Worm (Caenorhabditis elegans): Measurements from ENCODE around the gene F08F1.9.

F08F1.9 gene

DNA sequence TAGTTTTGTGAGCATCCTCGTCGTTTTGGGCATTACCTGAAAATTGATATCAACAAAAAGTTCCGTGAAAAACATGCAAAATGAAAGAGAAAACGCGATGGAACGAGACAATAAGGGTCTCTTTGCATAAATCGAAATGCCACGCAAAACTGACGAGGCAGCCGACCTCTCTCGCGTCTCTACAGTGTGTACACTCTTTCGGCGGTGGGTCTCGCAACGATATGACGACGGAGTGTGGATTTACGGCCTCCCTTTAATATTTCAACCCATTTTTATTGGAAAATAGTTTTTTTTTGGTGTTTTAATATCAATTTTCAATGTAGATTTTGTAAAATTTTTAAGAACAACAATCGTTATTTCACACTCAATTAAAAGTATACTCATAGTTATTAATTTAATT is 11.4 kb upstream of the F08F1.9 start, which contains the start of gene tag-123 (continued):
- peak; percentile 45 to 77 for TF ChIP-seq lsy-2 (tag; optimal IDR thresholded peaks at IDR 0.05)
- TF ChIP-seq rnt-1 (tag; optimal IDR thresholded peaks at IDR 0.05), result peak; percentile 48
- TF ChIP-seq elt-3 (tag; optimal IDR thresholded peaks at IDR 0.05), result peak in 1 of 6 experiments; percentile 16
- TF ChIP-seq alr-1 (tag; optimal IDR thresholded peaks at IDR 0.05; ENCODE audit: borderline replicate concordance), result no peak
- peak; percentile 28 for TF ChIP-seq fkh-8 (tag; optimal IDR thresholded peaks at IDR 0.05)
- TF ChIP-seq nhr-19 (GFP tag; conservative IDR thresholded peaks at IDR 0.05), result peak; percentile 47
- TF ChIP-seq nhr-90 (tag; optimal IDR thresholded peaks at IDR 0.05; ENCODE audit: poor library complexity), result peak; percentile 45
- TF ChIP-seq xbp-1 (tag; optimal IDR thresholded peaks at IDR 0.05), result peak; percentile 69
- peak in 1 of 2 experiments; percentile 44 for TF ChIP-seq mdl-1 (tag; optimal IDR thresholded peaks at IDR 0.05)
- peak; percentile 70 for TF ChIP-seq snu-23 (GFP tag; optimal IDR thresholded peaks at IDR 0.05)
- TF ChIP-seq efl-1 (optimal IDR thresholded peaks at IDR 0.05), result peak; percentile 47 to 61
- TF ChIP-seq efl-1 (GFP tag; optimal IDR thresholded peaks at IDR 0.05 in 1 of 2), result peak; percentile 30 to 91
- peak; percentile 68 for TF ChIP-seq blmp-1 (tag; optimal IDR thresholded peaks at IDR 0.05)
- no peak for TF ChIP-seq ztf-4 (tag; optimal IDR thresholded peaks at IDR 0.05)
- no peak for TF ChIP-seq egl-27 (tag; optimal IDR thresholded peaks at IDR 0.05)
- TF ChIP-seq nhr-85 (tag), result peak; percentile 74

- TF ChIP-seq fkh-10 (GFP tag; optimal IDR thresholded peaks at IDR 0.05), result no peak
- no peak for TF ChIP-seq tlp-1 (tag; optimal IDR thresholded peaks at IDR 0.05)
- no peak for TF ChIP-seq F16B12.6 (tag; optimal IDR thresholded peaks at IDR 0.05)
- TF ChIP-seq alr-1 (tag; optimal IDR thresholded peaks at IDR 0.05; ENCODE audit: borderline replicate concordance), result peak; percentile 77
These were observed 10.9 kb upstream of the F08F1.9 start for ce11 chrX:8421594-8421993.

DNA sequence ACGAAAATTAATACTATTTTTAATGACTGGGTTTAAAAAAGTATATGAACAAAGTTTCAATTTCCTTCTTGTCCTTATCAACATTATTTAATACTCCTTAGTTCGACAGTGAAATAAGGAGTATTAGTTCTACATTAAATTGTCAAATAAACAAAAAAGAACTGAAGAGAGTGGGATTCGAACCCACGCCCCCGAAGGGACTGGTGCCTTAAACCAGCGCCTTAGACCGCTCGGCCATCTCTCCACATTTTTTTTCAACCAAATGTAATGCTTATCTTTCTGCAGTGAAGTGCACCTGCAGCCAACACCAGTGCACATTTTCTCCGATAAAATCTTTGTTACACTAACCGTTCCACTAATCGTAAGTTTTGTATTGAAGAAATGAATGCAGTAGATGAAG is 8.6 kb upstream of the F08F1.9 start:
- peak; percentile 10 for TF ChIP-seq nhr-20 (tag; optimal IDR thresholded peaks at IDR 0.05)
- no peak for TF ChIP-seq alr-1 (tag; optimal IDR thresholded peaks at IDR 0.05; ENCODE audit: borderline replicate concordance)
- no peak for TF ChIP-seq ceh-63 (GFP tag; optimal IDR thresholded peaks at IDR 0.05)
- no peak for TF ChIP-seq fkh-10 (GFP tag; optimal IDR thresholded peaks at IDR 0.05)
- TF ChIP-seq hlh-17 (GFP tag; optimal IDR thresholded peaks at IDR 0.05; ENCODE audit: borderline replicate concordance), result no peak
- peak; percentile 17 for TF ChIP-seq lir-3 (tag; optimal IDR thresholded peaks at IDR 0.05; ENCODE audit: poor library complexity)
- TF ChIP-seq nhr-76 (tag; optimal IDR thresholded peaks at IDR 0.05), result no peak
- TF ChIP-seq lin-35 (GFP tag; optimal IDR thresholded peaks at IDR 0.05), result peak in 1 of 2 experiments; percentile 26
- no peak for TF ChIP-seq fkh-4 (tag; optimal IDR thresholded peaks at IDR 0.05; ENCODE audit: borderline replicate concordance)
- TF ChIP-seq blmp-1 (tag; optimal IDR thresholded peaks at IDR 0.05), result no peak
- no peak for TF ChIP-seq sox-4 (tag; optimal IDR thresholded peaks at IDR 0.05)
- peak; percentile 7 for TF ChIP-seq rnt-1 (tag; optimal IDR thresholded peaks at IDR 0.05)
- no peak for TF ChIP-seq aha-1 (tag; optimal IDR thresholded peaks at IDR 0.05)
- TF ChIP-seq lin-14 (GFP tag; optimal IDR thresholded peaks at IDR 0.05), result no peak
- TF ChIP-seq unc-86 (tag; optimal IDR thresholded peaks at IDR 0.05), result no peak
- no peak for TF ChIP-seq egl-13 (tag; optimal IDR thresholded peaks at IDR 0.05)
- TF ChIP-seq nhr-71 (tag; optimal IDR thresholded peaks at IDR 0.05), result peak; percentile 2
- peak; percentile 62 for TF ChIP-seq nhr-85 (tag)
- TF ChIP-seq nhr-84 (tag; optimal IDR thresholded peaks at IDR 0.05), result no peak

- TF ChIP-seq unc-86 (tag; optimal IDR thresholded peaks at IDR 0.05), result no peak
- no peak for TF ChIP-seq sup-37 (GFP tag; optimal IDR thresholded peaks at IDR 0.05)
- TF ChIP-seq blmp-1 (tag; optimal IDR thresholded peaks at IDR 0.05), result peak; percentile 56
- no peak for TF ChIP-seq nhr-19 (GFP tag; conservative IDR thresholded peaks at IDR 0.05)
These were observed 7.7 kb upstream of the F08F1.9 start, which contains the start of gene spp-13 for ce11 chrX:8418382-8418781. Gene spp-13, minus strand, starts transcription at chrX:8418524.

- TF ChIP-seq lin-35 (GFP tag; optimal IDR thresholded peaks at IDR 0.05) (peak in 1 of 2 experiments; percentile 7), nhr-85 (tag) (peak; percentile 24), nhr-12 (tag; optimal IDR thresholded peaks at IDR 0.05) (no peak), egl-27 (tag; optimal IDR thresholded peaks at IDR 0.05) (no peak), nhr-20 (tag; optimal IDR thresholded peaks at IDR 0.05) (no peak), efl-1 (optimal IDR thresholded peaks at IDR 0.05) (no peak), efl-1 (GFP tag; optimal IDR thresholded peaks at IDR 0.05 in 1 of 2) (peak in 1 of 2 experiments; percentile 17)
These were observed 7.1 kb upstream of the F08F1.9 start for ce11 chrX:8417727-8418126.
